Fruit fly (Drosophila melanogaster) whole organism, embryonic: ENCODE results near the gene SkpC.
A peak's percentile ranks its signal among the peaks of the same experiment; 100 is the strongest.

Experiments used
- Bgb ChIP-seq: fragments of 200-800 bp; sonication (Bioruptor generic); IDR thresholded peaks from 2 replicates; pipeline ENCODE4 v1.3.6; 2022; ENCODE audit warnings: missing biosample characterization, missing genetic modification characterization; ENCODE audit not compliant: partially characterized antibody
- Blimp-1 ChIP-seq: fragments of 200-800 bp; sonication (Bioruptor generic); optimal IDR thresholded peaks from 3 replicates; lab custom pipeline; 2018; ENCODE audit warnings: missing biosample characterization, missing genetic modification characterization, mild to moderate bottlenecking, moderate library complexity, missing genetic modification reagents
- BtbVII ChIP-seq: fragments of 200-800 bp; sonication (Bioruptor generic); optimal IDR thresholded peaks from 3 replicates; lab custom pipeline; 2017; ENCODE audit warnings: missing biosample characterization, mild to moderate bottlenecking, missing genetic modification characterization
- CG10321 ChIP-seq: fragments of 200-800 bp; sonication (Bioruptor generic); IDR thresholded peaks from 2 replicates; pipeline ENCODE4 v1.3.6; 2022; ENCODE audit warnings: missing biosample characterization, missing genetic modification characterization
- CG10431 ChIP-seq: fragments of 200-800 bp; sonication (Bioruptor generic); optimal IDR thresholded peaks from 3 replicates; lab custom pipeline; 2018; ENCODE audit warnings: missing biosample characterization, mild to moderate bottlenecking, missing genetic modification characterization
- CG11456 ChIP-seq: fragments of 200-800 bp; sonication (Bioruptor generic); IDR thresholded peaks from 3 replicates; pipeline ENCODE4 v1.3.6; 2022; ENCODE audit warnings: missing biosample characterization, missing genetic modification characterization
- CG12942 ChIP-seq: fragments of 200-800 bp; sonication (Bioruptor generic); optimal IDR thresholded peaks from 3 replicates; lab custom pipeline; 2016; ENCODE audit warnings: missing biosample characterization, missing genetic modification characterization
- CG13296 ChIP-seq: fragments of 200-800 bp; sonication (Bioruptor generic); optimal IDR thresholded peaks from 3 replicates; lab custom pipeline; 2018; ENCODE audit warnings: missing biosample characterization, mild to moderate bottlenecking, missing genetic modification characterization
- CG1603 ChIP-seq: fragments of 200-800 bp; sonication (Bioruptor generic); optimal IDR thresholded peaks from 2 replicates; lab custom pipeline; 2019; ENCODE audit warnings: missing biosample characterization, mild to moderate bottlenecking, missing genetic modification characterization, moderate library complexity
- CG17385 ChIP-seq: fragments of 200-800 bp; sonication (Bioruptor generic); optimal IDR thresholded peaks from 3 replicates; lab custom pipeline; 2018; ENCODE audit warnings: missing biosample characterization, mild to moderate bottlenecking, missing genetic modification characterization
- CG2116 ChIP-seq: fragments of 200-800 bp; sonication (Bioruptor generic); optimal IDR thresholded peaks from 3 replicates; lab custom pipeline; 2018; ENCODE audit warnings: missing biosample characterization, mild to moderate bottlenecking, missing genetic modification characterization
- CG4404 ChIP-seq: fragments of 200-800 bp; sonication (Bioruptor generic); IDR thresholded peaks from 2 replicates; pipeline ENCODE4 v1.3.6; 2022; ENCODE audit warnings: missing biosample characterization, missing genetic modification characterization
- CG6272 ChIP-seq: fragments of 200-800 bp; sonication (Bioruptor generic); IDR thresholded peaks from 2 replicates; pipeline ENCODE4 v1.3.6; 2022; ENCODE audit warnings: missing biosample characterization, missing genetic modification characterization
- CG6654 ChIP-seq: fragments of 200-800 bp; sonication (Bioruptor generic); optimal IDR thresholded peaks from 2 replicates; lab custom pipeline; 2017; ENCODE audit warnings: missing biosample characterization, mild to moderate bottlenecking, missing genetic modification characterization
- CG7556 ChIP-seq: fragments of 200-800 bp; sonication (Bioruptor generic); optimal IDR thresholded peaks from 2 replicates; lab custom pipeline; 2017; ENCODE audit warnings: missing biosample characterization, mild to moderate bottlenecking, missing genetic modification characterization
- CG8765 ChIP-seq: fragments of 200-800 bp; sonication (Bioruptor generic); IDR thresholded peaks from 2 replicates; pipeline ENCODE4 v1.3.6; 2022; ENCODE audit warnings: missing biosample characterization, missing genetic modification characterization
- CG9215 ChIP-seq: fragments of 200-800 bp; sonication (Bioruptor generic); IDR thresholded peaks from 2 replicates; pipeline ENCODE4 v1.3.6; 2022; ENCODE audit warnings: missing biosample characterization, missing genetic modification characterization
- Dbx ChIP-seq: fragments of 200-800 bp; sonication (Bioruptor generic); IDR thresholded peaks from 3 replicates; pipeline ENCODE4 v1.3.6; 2022; ENCODE audit warnings: missing biosample characterization, missing genetic modification characterization
- Doc2 ChIP-seq: fragments of 200-800 bp; sonication (Bioruptor generic); IDR thresholded peaks from 2 replicates; pipeline ENCODE4 v1.3.6; 2022; ENCODE audit warnings: missing biosample characterization, missing genetic modification characterization
- E2f1 ChIP-seq: fragments of 200-800 bp; sonication (Bioruptor generic); IDR thresholded peaks from 2 replicates; pipeline ENCODE4 v1.3.6; 2022; ENCODE audit warnings: missing biosample characterization, missing genetic modification characterization
- HLH3B ChIP-seq: fragments of 200-800 bp; sonication (Bioruptor generic); IDR thresholded peaks from 2 replicates; pipeline ENCODE4 v1.3.6; 2022; ENCODE audit warnings: missing biosample characterization, missing genetic modification characterization
- Hr3 ChIP-seq: fragments of 200-800 bp; sonication (Bioruptor generic); optimal IDR thresholded peaks from 3 replicates; lab custom pipeline; 2016; ENCODE audit warnings: missing biosample characterization, missing genetic modification characterization
- Hr78 ChIP-seq, 2 experiments: fragments of 200-800 bp in 1 of 2; fragments of >200 bp in 1 of 2; sonication (Bioruptor generic) in 1 of 2; optimal IDR thresholded peaks; 2 replicates each; lab custom pipeline; 2017 to 2019; ENCODE audit warnings: missing biosample characterization in 2 of 2, missing genetic modification characterization in 2 of 2, mild to moderate bottlenecking in 1 of 2, moderate library complexity in 1 of 2
- Nf-YB ChIP-seq: fragments of 200-800 bp; sonication (Bioruptor generic); optimal IDR thresholded peaks from 3 replicates; lab custom pipeline; 2019; ENCODE audit warnings: missing biosample characterization, mild to moderate bottlenecking, missing genetic modification characterization, moderate library complexity
- Oli ChIP-seq: fragments of 200-800 bp; sonication (Bioruptor generic); optimal IDR thresholded peaks from 2 replicates; lab custom pipeline; 2018; ENCODE audit warnings: missing biosample characterization, mild to moderate bottlenecking, missing genetic modification characterization, moderate library complexity
- Ravus ChIP-seq: fragments of 200-800 bp; sonication (Bioruptor generic); IDR thresholded peaks from 2 replicates; pipeline ENCODE4 v1.3.6; 2022; ENCODE audit warnings: missing biosample characterization, missing genetic modification characterization
- Sin3A ChIP-seq: fragments of >200 bp; optimal IDR thresholded peaks from 2 replicates; lab custom pipeline; 2018
- Ssrp ChIP-seq: fragments of 200-800 bp; sonication (Bioruptor generic); optimal IDR thresholded peaks from 2 replicates; lab custom pipeline; 2018; ENCODE audit warnings: missing biosample characterization, mild to moderate bottlenecking, missing genetic modification characterization, moderate library complexity
- Trl ChIP-seq, 3 experiments: fragments of >200 bp in 2 of 3; fragments of 200-800 bp in 1 of 3; sonication (Bioruptor generic) in 1 of 3; optimal IDR thresholded peaks; 2 replicates in 1 of 3; 3 replicates in 2 of 3; lab custom pipeline; 2016 to 2017; ENCODE audit warnings: missing biosample characterization in 1 of 3, missing genetic modification characterization in 1 of 3
- br ChIP-seq: fragments of >200 bp; optimal IDR thresholded peaks from 2 replicates; lab custom pipeline; 2017
- cg ChIP-seq: fragments of 200-800 bp; sonication (Bioruptor generic); optimal IDR thresholded peaks from 3 replicates; lab custom pipeline; 2019; ENCODE audit warnings: missing biosample characterization, mild to moderate bottlenecking, missing genetic modification characterization, moderate library complexity
- cwo ChIP-seq: fragments of 200-800 bp; sonication (Bioruptor generic); optimal IDR thresholded peaks from 3 replicates; lab custom pipeline; 2017; ENCODE audit warnings: missing biosample characterization, missing genetic modification characterization, mild to moderate bottlenecking, moderate library complexity, missing genetic modification reagents
- en ChIP-seq: fragments of 200-800 bp; sonication (Bioruptor generic); optimal IDR thresholded peaks from 2 replicates; lab custom pipeline; 2016; ENCODE audit warnings: missing biosample characterization, missing genetic modification characterization
- esg ChIP-seq: fragments of 200-800 bp; sonication (Bioruptor generic); conservative IDR thresholded peaks from 2 replicates; pipeline ENCODE4 v1.3.6; 2022; ENCODE audit warnings: missing biosample characterization, missing genetic modification characterization
- ftz-f1 ChIP-seq: fragments of 200-800 bp; sonication (Bioruptor generic); optimal IDR thresholded peaks from 2 replicates; lab custom pipeline; 2016; ENCODE audit warnings: missing biosample characterization, missing genetic modification characterization
- grn ChIP-seq: fragments of 200-800 bp; sonication (Bioruptor generic); optimal IDR thresholded peaks from 3 replicates; lab custom pipeline; 2017; ENCODE audit warnings: missing biosample characterization, missing genetic modification characterization
- hkb ChIP-seq, 2 experiments: fragments of 200-800 bp in 1 of 2; fragments of >200 bp in 1 of 2; sonication (Bioruptor generic) in 1 of 2; IDR thresholded peaks in 1 of 2; optimal IDR thresholded peaks in 1 of 2; 2 replicates each; pipeline versions ENCODE4 v1.3.6 to Lab custom; 2017 to 2022; ENCODE audit warnings: missing biosample characterization in 1 of 2, missing genetic modification characterization in 1 of 2
- inv ChIP-seq: fragments of 200-800 bp; sonication (Bioruptor generic); IDR thresholded peaks from 2 replicates; pipeline ENCODE4 v1.3.6; 2022; ENCODE audit warnings: missing biosample characterization, missing genetic modification characterization; ENCODE audit not compliant: partially characterized antibody
- jing ChIP-seq: fragments of 200-800 bp; sonication (Bioruptor generic); optimal IDR thresholded peaks from 2 replicates; lab custom pipeline; 2018; ENCODE audit warnings: missing biosample characterization, mild to moderate bottlenecking, missing genetic modification characterization
- lilli ChIP-seq: fragments of 200-800 bp; sonication (Bioruptor generic); optimal IDR thresholded peaks from 3 replicates; lab custom pipeline; 2016; ENCODE audit warnings: missing biosample characterization, missing genetic modification characterization
- lola ChIP-seq, 3 experiments: fragments of >200 bp in 2 of 3; fragments of 200-800 bp in 1 of 3; sonication (Bioruptor generic) in 1 of 3; optimal IDR thresholded peaks; 2 replicates each; lab custom pipeline; 2017 to 2019; ENCODE audit warnings: missing biosample characterization in 3 of 3, missing genetic modification characterization in 3 of 3, mild to moderate bottlenecking in 1 of 3, moderate library complexity in 1 of 3
- ranshi ChIP-seq: fragments of 200-800 bp; sonication (Bioruptor generic); IDR thresholded peaks from 2 replicates; pipeline ENCODE4 v1.3.6; 2022; ENCODE audit warnings: missing biosample characterization, missing genetic modification characterization
- rib ChIP-seq: fragments of 200-800 bp; sonication (Bioruptor generic); IDR thresholded peaks from 2 replicates; pipeline ENCODE4 v1.3.6; 2022; ENCODE audit warnings: missing biosample characterization, missing genetic modification characterization
- sob ChIP-seq: fragments of 200-800 bp; sonication (Bioruptor generic); IDR thresholded peaks from 2 replicates; pipeline ENCODE4 v1.3.6; 2022; ENCODE audit warnings: missing biosample characterization, missing genetic modification characterization
- usp ChIP-seq: fragments of >200 bp; optimal IDR thresholded peaks from 2 replicates; lab custom pipeline; 2017; ENCODE audit warnings: missing biosample characterization, missing genetic modification characterization
- wor ChIP-seq: fragments of 200-800 bp; sonication (Bioruptor generic); IDR thresholded peaks from 2 replicates; pipeline ENCODE4 v1.3.6; 2022; ENCODE audit warnings: missing biosample characterization, missing genetic modification characterization
- zen ChIP-seq: fragments of 200-800 bp; sonication (Bioruptor generic); optimal IDR thresholded peaks from 3 replicates; lab custom pipeline; 2018; ENCODE audit warnings: missing biosample characterization, mild to moderate bottlenecking, missing genetic modification characterization, moderate library complexity

Gene SkpC

DNA sequence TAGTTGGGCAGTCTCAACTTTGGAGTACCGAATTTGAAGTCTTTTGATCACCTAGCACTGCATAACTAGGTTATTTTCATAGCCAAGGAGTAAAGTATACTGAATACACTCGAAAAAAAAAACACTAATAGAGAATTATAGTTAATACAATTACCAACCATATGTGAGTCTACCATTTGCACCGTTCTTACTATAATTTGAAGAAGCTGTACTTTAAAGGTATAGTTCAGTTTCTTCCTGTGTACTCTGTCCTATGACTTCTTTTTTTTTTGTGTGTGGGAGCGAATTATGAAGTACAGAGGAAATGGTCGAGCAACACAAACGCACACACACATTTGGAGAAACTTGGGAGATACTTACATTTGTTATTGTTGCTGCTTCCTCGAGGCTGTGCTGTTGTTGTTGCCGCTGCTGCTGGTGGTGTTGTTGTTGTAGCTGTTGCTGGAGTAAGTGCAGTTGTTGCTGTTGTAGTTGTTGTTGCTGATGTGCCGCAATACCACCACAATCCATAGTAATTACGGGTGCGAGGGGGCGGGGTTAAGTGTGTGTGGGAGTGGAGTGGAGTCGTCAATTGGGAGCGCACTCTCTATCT lies 34.7 kb downstream of the SkpC start (continued):
- TF ChIP-seq CG13296 (peak; percentile 43), Hr3 (GFP tag; lab: Kevin White, UChicago) (peak; percentile 89), rib (GFP tag; lab: Robert Waterston, UW) (no peak), Bgb (GFP tag; lab: Robert Waterston, UW) (no peak), CG8765 (GFP tag; lab: Robert Waterston, UW) (peak; percentile 92), Oli (tag; lab: Kevin White, UChicago) (peak; percentile 94), Hr78 (GFP tag; optimal IDR thresholded peaks at IDR 0.05; lab: Kevin White, UChicago) (peak in 1 of 2 experiments; percentile 74), Sin3A (lab: Kevin White, UChicago) (no peak), cwo (GFP tag; lab: Kevin White, UChicago) (peak; percentile 65), esg (GFP tag; lab: Robert Waterston, UW) (peak; percentile 83), CG9215 (peak; percentile 52; the same call in 1 of the 2 replicates), CG17385 (GFP tag; lab: Kevin White, UChicago) (peak; percentile 84), zen (tag; lab: Kevin White, UChicago) (peak; percentile 96), CG7556 (GFP tag; lab: Kevin White, UChicago) (peak; percentile 88), sob (GFP tag; lab: Robert Waterston, UW) (peak; percentile 75), Dbx (GFP tag; lab: Robert Waterston, UW) (no peak)

DNA sequence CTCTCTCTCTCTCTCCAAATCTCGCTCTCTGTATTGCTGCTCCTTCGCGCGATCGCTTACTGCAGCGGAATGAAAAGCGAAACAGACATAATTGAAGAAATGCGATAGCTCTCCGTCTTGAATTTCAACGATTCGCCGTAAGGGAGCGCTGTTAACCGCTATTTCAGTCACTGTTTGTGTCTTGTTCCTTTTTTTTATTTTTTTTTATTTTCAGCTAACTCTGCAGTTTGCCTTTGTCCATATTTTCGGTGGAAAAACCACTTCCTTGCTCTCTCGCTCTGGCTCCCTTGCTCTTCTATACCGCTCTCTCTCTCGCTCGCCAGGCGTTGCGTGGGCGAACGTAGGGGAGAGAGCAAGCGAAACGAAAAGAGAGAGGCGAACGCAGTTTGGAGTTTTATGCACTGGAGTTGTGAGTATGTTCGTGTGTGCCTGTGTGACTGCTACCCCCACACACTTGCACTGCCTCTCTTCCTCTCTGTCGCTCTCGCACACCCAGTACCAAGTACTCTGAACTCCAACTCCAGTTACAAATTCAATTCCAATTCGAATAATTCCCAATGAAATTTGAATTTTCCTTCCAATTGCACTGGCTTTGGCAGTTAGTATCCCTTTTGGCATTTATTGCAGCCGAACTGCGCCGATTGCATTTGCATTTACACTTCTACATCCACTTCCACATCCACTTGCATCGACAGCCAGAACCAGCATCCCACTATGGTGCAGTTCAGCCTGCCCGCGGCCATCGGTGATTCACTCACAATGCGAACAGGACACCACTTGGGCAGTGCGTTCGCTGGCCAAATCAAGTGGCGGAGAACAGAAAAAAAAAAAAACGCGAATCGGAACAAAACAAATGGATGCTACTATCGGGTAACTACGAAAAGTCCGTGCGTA lies 35.5 kb downstream of the SkpC start:
- TF ChIP-seq br (lab: Kevin White, UChicago) (no peak), jing (GFP tag; lab: Kevin White, UChicago) (no peak), CG10431 (GFP tag; lab: Kevin White, UChicago) (peak; percentile 16), Nf-YB (no peak), wor (no peak), CG4404 (GFP tag; lab: Robert Waterston, UW) (no peak), ftz-f1 (GFP tag; lab: Kevin White, UChicago) (no peak), CG2116 (GFP tag; lab: Kevin White, UChicago) (no peak), cg (GFP tag; lab: Kevin White, UChicago) (peak; percentile 47), lilli (GFP tag; lab: Kevin White, UChicago) (no peak), hkb (optimal IDR thresholded peaks at IDR 0.05; lab: Kevin White, UChicago) (no peak), hkb (GFP tag; IDR thresholded peaks at IDR 0.05; lab: Robert Waterston, UW) (no peak), CG17385 (GFP tag; lab: Kevin White, UChicago) (no peak), en (GFP tag; lab: Kevin White, UChicago) (no peak), lola (GFP tag; optimal IDR thresholded peaks at IDR 0.05; lab: Kevin White, UChicago) (no peak), CG1603 (tag; lab: Kevin White, UChicago) (no peak), CG11456 (GFP tag; lab: Robert Waterston, UW) (no peak), Trl (optimal IDR thresholded peaks at IDR 0.05; lab: Kevin White, UChicago) (peak; percentile 83 to 90), Trl (GFP tag; optimal IDR thresholded peaks at IDR 0.05; lab: Kevin White, UChicago) (no peak), Ssrp (tag; lab: Kevin White, UChicago) (no peak), usp (GFP tag; lab: Kevin White, UChicago) (no peak), ranshi (GFP tag; lab: Robert Waterston, UW) (no peak), CG12942 (GFP tag; lab: Kevin White, UChicago) (no peak), BtbVII (no peak), CG6272 (no peak), inv (GFP tag; lab: Robert Waterston, UW) (no peak), CG6654 (GFP tag; lab: Kevin White, UChicago) (no peak), grn (GFP tag; lab: Kevin White, UChicago) (no peak), CG10321 (GFP tag; lab: Robert Waterston, UW) (no peak), Blimp-1 (GFP tag; lab: Kevin White, UChicago) (no peak), Doc2 (GFP tag; lab: Robert Waterston, UW) (no peak), Ravus (no peak), HLH3B (GFP tag; lab: Robert Waterston, UW) (no peak), E2f1 (no peak)
